Worm (Caenorhabditis elegans) whole organism, young adult: ENCODE data around the gene F01D5.10.

Experiments
- B0035.1 ChIP-seq: sonication (generic microtip); optimal IDR thresholded peaks from 2 replicates; lab custom pipeline; 2016; ENCODE audit warnings: missing genetic modification characterization, mild to moderate bottlenecking, missing compliant biosample characterization, missing genotype, missing genetic modification reagents
- B0336.3 ChIP-seq: fragments of 200-800 bp; sonication (Bioruptor generic); IDR thresholded peaks from 2 replicates; pipeline ENCODE4 v1.3.6; 2022; ENCODE audit warnings: missing genetic modification characterization, missing compliant biosample characterization
- F10E7.11 ChIP-seq: sonication (generic microtip); optimal IDR thresholded peaks from 2 replicates; lab custom pipeline; 2017; ENCODE audit warnings: mild to moderate bottlenecking, missing genetic modification characterization, moderate library complexity, missing compliant biosample characterization
- F23B12.7 ChIP-seq: sonication (generic microtip); optimal IDR thresholded peaks from 2 replicates; lab custom pipeline; 2017; ENCODE audit warnings: missing genetic modification characterization, mild to moderate bottlenecking, missing compliant biosample characterization, antibody characterized with exemption, moderate library complexity; ENCODE audit not compliant: insufficient read depth
- F39B2.1 ChIP-seq: fragments of 200-800 bp; sonication (Bioruptor generic); IDR thresholded peaks from 2 replicates; pipeline ENCODE4 v1.3.6; 2022; ENCODE audit warnings: missing genetic modification reagents, missing genetic modification characterization, missing compliant biosample characterization
- F52B5.7 ChIP-seq: sonication (generic microtip); optimal IDR thresholded peaks from 2 replicates; lab custom pipeline; 2016; ENCODE audit warnings: mild to moderate bottlenecking, missing genetic modification characterization, missing compliant biosample characterization
- K11D2.4 ChIP-seq: fragments of 200-800 bp; sonication (Bioruptor generic); IDR thresholded peaks from 2 replicates; pipeline ENCODE4 v1.3.6; 2022; ENCODE audit warnings: missing genetic modification reagents, missing genetic modification characterization, missing compliant biosample characterization
- K12H6.12 ChIP-seq: fragments of 200-800 bp; sonication (Bioruptor generic); optimal IDR thresholded peaks from 2 replicates; lab custom pipeline; 2018; ENCODE audit warnings: mild to moderate bottlenecking, missing genetic modification characterization, missing compliant biosample characterization
- T26A5.8 ChIP-seq: sonication (generic microtip); optimal IDR thresholded peaks from 2 replicates; lab custom pipeline; 2016; ENCODE audit warnings: missing genetic modification characterization, missing compliant biosample characterization
- Y53F4B.3 ChIP-seq: fragments of 200-800 bp; sonication (Bioruptor generic); IDR thresholded peaks from 2 replicates; pipeline ENCODE4 v1.3.6; 2022; ENCODE audit warnings: missing genetic modification reagents, missing genetic modification characterization, missing compliant biosample characterization
- Y53G8AR.9 ChIP-seq: fragments of 200-800 bp; sonication (Bioruptor generic); conservative IDR thresholded peaks from 2 replicates; pipeline ENCODE4 v1.3.6; 2022; ENCODE audit warnings: missing genetic modification reagents, missing genetic modification characterization, missing compliant biosample characterization
- Y56A3A.18 ChIP-seq: fragments of 200-800 bp; sonication (Bioruptor generic); IDR thresholded peaks from 2 replicates; pipeline ENCODE4 v1.3.6; 2022; ENCODE audit warnings: missing genetic modification reagents, missing genetic modification characterization, missing compliant biosample characterization
- Y95B8A.8 ChIP-seq: fragments of 200-800 bp; sonication (Bioruptor generic); IDR thresholded peaks from 2 replicates; pipeline ENCODE4 v1.3.6; 2022; ENCODE audit warnings: missing genetic modification reagents, missing genetic modification characterization, missing compliant biosample characterization
- aptf-3 ChIP-seq: fragments of 200-800 bp; sonication (Bioruptor generic); IDR thresholded peaks from 2 replicates; pipeline ENCODE4 v1.3.6; 2022; ENCODE audit warnings: missing genetic modification characterization, missing compliant biosample characterization
- athp-1 ChIP-seq: sonication (generic microtip); optimal IDR thresholded peaks from 2 replicates; lab custom pipeline; 2017; ENCODE audit warnings: mild to moderate bottlenecking, missing genetic modification characterization, missing compliant biosample characterization
- attf-5 ChIP-seq: fragments of 200-800 bp; sonication (Bioruptor generic); optimal IDR thresholded peaks from 2 replicates; lab custom pipeline; 2018; ENCODE audit warnings: mild to moderate bottlenecking, missing genetic modification characterization, missing compliant biosample characterization
- attf-6 ChIP-seq: fragments of 200-800 bp; sonication (Bioruptor generic); IDR thresholded peaks from 2 replicates; pipeline ENCODE4 v1.3.6; 2022; ENCODE audit warnings: missing genetic modification reagents, missing genetic modification characterization, missing compliant biosample characterization
- bed-1 ChIP-seq: fragments of 200-800 bp; sonication (Bioruptor generic); IDR thresholded peaks from 2 replicates; pipeline ENCODE4 v1.3.6; 2022; ENCODE audit warnings: missing genetic modification reagents, missing genetic modification characterization, missing compliant biosample characterization
- ceh-58 ChIP-seq: fragments of 200-800 bp; sonication (Bioruptor generic); IDR thresholded peaks from 2 replicates; pipeline ENCODE4 v1.3.6; 2022; ENCODE audit warnings: missing genetic modification characterization, missing compliant biosample characterization
- ceh-91 ChIP-seq: fragments of 200-800 bp; sonication (Bioruptor generic); IDR thresholded peaks from 2 replicates; pipeline ENCODE4 v1.3.6; 2022; ENCODE audit warnings: missing genetic modification reagents, missing genetic modification characterization, missing compliant biosample characterization
- die-1 ChIP-seq: sonication (generic microtip); optimal IDR thresholded peaks from 2 replicates; lab custom pipeline; 2016; ENCODE audit warnings: missing genotype, mild to moderate bottlenecking, missing genetic modification characterization, missing compliant biosample characterization
- dox-1 ChIP-seq: fragments of 200-800 bp; sonication (Bioruptor generic); IDR thresholded peaks from 2 replicates; pipeline ENCODE4 v1.3.6; 2022; ENCODE audit warnings: missing genetic modification reagents, missing genetic modification characterization, missing compliant biosample characterization
- efl-1 ChIP-seq: fragments of 150-350 bp; optimal IDR thresholded peaks from 2 replicates; lab custom pipeline; 2014; ENCODE audit warnings: missing biosample characterization, missing genetic modification reagents, missing genetic modification characterization
- egl-44 ChIP-seq: fragments of 200-800 bp; sonication (Bioruptor generic); IDR thresholded peaks from 2 replicates; pipeline ENCODE4 v1.3.6; 2022; ENCODE audit warnings: missing genetic modification reagents, missing genetic modification characterization, missing compliant biosample characterization
- hlh-12 ChIP-seq: sonication (generic microtip); optimal IDR thresholded peaks from 2 replicates; lab custom pipeline; 2016; ENCODE audit warnings: missing genetic modification characterization, missing compliant biosample characterization
- hlh-26 ChIP-seq: fragments of 200-800 bp; sonication (Bioruptor generic); conservative IDR thresholded peaks from 2 replicates; pipeline ENCODE4 v1.3.6; 2022; ENCODE audit warnings: missing genetic modification reagents, missing genetic modification characterization, missing compliant biosample characterization
- hmg-1.2 ChIP-seq: fragments of 200-800 bp; sonication (Bioruptor generic); IDR thresholded peaks from 2 replicates; pipeline ENCODE4 v1.3.6; 2022; ENCODE audit warnings: missing genetic modification reagents, missing genetic modification characterization, missing compliant biosample characterization
- hsf-1 ChIP-seq: fragments of 200-800 bp; sonication (Bioruptor generic); IDR thresholded peaks from 2 replicates; pipeline ENCODE4 v1.3.6; 2022; ENCODE audit warnings: missing genetic modification reagents, missing genetic modification characterization, missing compliant biosample characterization
- lag-1 ChIP-seq: fragments of 200-800 bp; sonication (Bioruptor generic); IDR thresholded peaks from 2 replicates; pipeline ENCODE4 v1.3.6; 2022; ENCODE audit warnings: missing genetic modification reagents, missing genetic modification characterization, missing compliant biosample characterization
- lir-1 ChIP-seq: fragments of 200-800 bp; sonication (Bioruptor generic); conservative IDR thresholded peaks from 2 replicates; pipeline ENCODE4 v1.3.6; 2022; ENCODE audit warnings: missing genetic modification reagents, missing genetic modification characterization, missing compliant biosample characterization
- lsy-27 ChIP-seq: sonication (generic microtip); optimal IDR thresholded peaks from 2 replicates; lab custom pipeline; 2017; ENCODE audit warnings: missing genetic modification characterization, mild to moderate bottlenecking, missing compliant biosample characterization, antibody characterized with exemption, missing genotype, borderline replicate concordance; ENCODE audit not compliant: insufficient read depth
- madf-10 ChIP-seq: sonication (generic microtip); optimal IDR thresholded peaks from 2 replicates; lab custom pipeline; 2016; ENCODE audit warnings: mild to moderate bottlenecking, missing genetic modification characterization, missing compliant biosample characterization
- nfya-1 ChIP-seq: sonication (generic microtip); optimal IDR thresholded peaks from 2 replicates; lab custom pipeline; 2017; ENCODE audit warnings: antibody characterized with exemption, missing compliant biosample characterization, missing genetic modification characterization, borderline replicate concordance; ENCODE audit not compliant: insufficient read depth
- nfyb-1 ChIP-seq: fragments of 200-800 bp; sonication (Bioruptor generic); IDR thresholded peaks from 2 replicates; pipeline ENCODE4 v1.3.6; 2022; ENCODE audit warnings: missing genetic modification reagents, missing genetic modification characterization, missing compliant biosample characterization
- rcor-1 ChIP-seq: fragments of 200-800 bp; sonication (Bioruptor generic); IDR thresholded peaks from 2 replicates; pipeline ENCODE4 v1.3.6; 2022; ENCODE audit warnings: missing genetic modification reagents, missing genetic modification characterization, missing compliant biosample characterization
- repo-1 ChIP-seq: sonication (generic microtip); optimal IDR thresholded peaks from 2 replicates; lab custom pipeline; 2017; ENCODE audit warnings: mild to moderate bottlenecking, missing genetic modification characterization, missing compliant biosample characterization
- sdz-38 ChIP-seq: sonication (generic microtip); optimal IDR thresholded peaks from 2 replicates; lab custom pipeline; 2016; ENCODE audit warnings: missing genotype, missing genetic modification characterization, missing compliant biosample characterization
- snpc-1.1 ChIP-seq: sonication (generic microtip); optimal IDR thresholded peaks from 2 replicates; lab custom pipeline; 2017; ENCODE audit warnings: missing genetic modification characterization, mild to moderate bottlenecking, missing compliant biosample characterization, antibody characterized with exemption, moderate library complexity, missing genotype, missing genetic modification reagents; ENCODE audit not compliant: insufficient read depth
- snpc-1.3 ChIP-seq: sonication (generic microtip); optimal IDR thresholded peaks from 2 replicates; lab custom pipeline; 2017; ENCODE audit warnings: missing genetic modification characterization, mild to moderate bottlenecking, missing compliant biosample characterization, antibody characterized with exemption, moderate library complexity, missing genotype, missing genetic modification reagents; ENCODE audit not compliant: insufficient read depth
- snpc-3.4 ChIP-seq: sonication (generic microtip); optimal IDR thresholded peaks from 2 replicates; lab custom pipeline; 2017; ENCODE audit warnings: missing genetic modification characterization, mild to moderate bottlenecking, missing compliant biosample characterization, antibody characterized with exemption, moderate library complexity, missing genotype, missing genetic modification reagents
- somi-1 ChIP-seq: fragments of 200-800 bp; sonication (Bioruptor generic); optimal IDR thresholded peaks from 2 replicates; lab custom pipeline; 2018; ENCODE audit warnings: mild to moderate bottlenecking, missing genetic modification characterization, missing compliant biosample characterization
- tbp1 ChIP-seq: fragments of 200-800 bp; sonication (Bioruptor generic); optimal IDR thresholded peaks from 2 replicates; lab custom pipeline; 2018; ENCODE audit warnings: mild to moderate bottlenecking, missing genetic modification characterization, missing compliant biosample characterization
- tbx-9 ChIP-seq: sonication (generic microtip); optimal IDR thresholded peaks from 2 replicates; lab custom pipeline; 2016; ENCODE audit warnings: borderline replicate concordance, missing genetic modification characterization, inconsistent platforms, missing compliant biosample characterization
- tlf-1 ChIP-seq: fragments of 200-800 bp; sonication (Bioruptor generic); optimal IDR thresholded peaks from 2 replicates; lab custom pipeline; 2018; ENCODE audit warnings: mild to moderate bottlenecking, missing genetic modification characterization, missing compliant biosample characterization
- zfh-2 ChIP-seq: fragments of 200-800 bp; sonication (Bioruptor generic); conservative IDR thresholded peaks from 2 replicates; pipeline ENCODE4 v1.3.6; 2022; ENCODE audit warnings: missing genetic modification reagents, missing genetic modification characterization, missing compliant biosample characterization
- ztf-18 ChIP-seq: sonication (generic microtip); optimal IDR thresholded peaks from 2 replicates; lab custom pipeline; 2016; ENCODE audit warnings: missing genotype, mild to moderate bottlenecking, missing genetic modification characterization, missing compliant biosample characterization
- ztf-3 ChIP-seq: fragments of 200-800 bp; sonication (Bioruptor generic); optimal IDR thresholded peaks from 2 replicates; lab custom pipeline; 2018; ENCODE audit warnings: mild to moderate bottlenecking, missing genetic modification characterization, missing compliant biosample characterization

The F01D5.10 gene

ce11 chrII:14040204-14040842, 19.2 kb upstream of the F01D5.10 start (continued):
- TF ChIP-seq nfya-1, result no peak
- no peak for TF ChIP-seq attf-6
- peak; percentile 84 for TF ChIP-seq dox-1 (GFP tag; lab: Robert Waterston, UW)
- TF ChIP-seq Y53G8AR.9 (GFP tag; lab: Robert Waterston, UW), result peak; percentile 71
- peak; percentile 92 for TF ChIP-seq somi-1
- peak; percentile 37 for TF ChIP-seq repo-1 (tag; lab: Kevin White, UChicago)
- peak; percentile 92 for TF ChIP-seq hmg-1.2 (GFP tag; lab: Robert Waterston, UW)
- peak; percentile 99 for TF ChIP-seq zfh-2
- 0 out of 2 replicates have a peak, but pooled peaks have one; percentile 22 for TF ChIP-seq hsf-1 (GFP tag; lab: Robert Waterston, UW)
- TF ChIP-seq attf-5 (GFP tag; lab: Kevin White, UChicago), result peak; percentile 94
- peak; percentile 70 for TF ChIP-seq ztf-18
- no peak for TF ChIP-seq Y95B8A.8
- 0 out of 2 replicates have a peak, but pooled peaks have one; percentile 9 for TF ChIP-seq rcor-1 (GFP tag; lab: Robert Waterston, UW)
- no peak for TF ChIP-seq Y56A3A.18
- peak; percentile 53; the same call in 1 of the 2 replicates for TF ChIP-seq lir-1 (GFP tag; lab: Robert Waterston, UW)
- no peak for TF ChIP-seq efl-1 (GFP tag; lab: Kevin White, UChicago)
- TF ChIP-seq B0035.1 (tag; lab: Kevin White, UChicago), result peak; percentile 80
- peak; percentile 94 for TF ChIP-seq madf-10 (tag; lab: Kevin White, UChicago)
- no peak for TF ChIP-seq T26A5.8 (tag; lab: Kevin White, UChicago)
- no peak for TF ChIP-seq ztf-3 (GFP tag; lab: Kevin White, UChicago)
- no peak for TF ChIP-seq lsy-27 (tag; lab: Kevin White, UChicago)
- TF ChIP-seq sdz-38 (tag; lab: Kevin White, UChicago), result no peak
- peak; percentile 57 for TF ChIP-seq die-1 (tag; lab: Kevin White, UChicago)
- no peak for TF ChIP-seq ceh-91 (GFP tag; lab: Robert Waterston, UW)
- TF ChIP-seq snpc-1.3 (tag; lab: Kevin White, UChicago), result no peak
- peak; percentile 20 for TF ChIP-seq F23B12.7 (tag; lab: Kevin White, UChicago)
- TF ChIP-seq F10E7.11 (tag; lab: Kevin White, UChicago), result no peak
- TF ChIP-seq K12H6.12 (tag; lab: Kevin White, UChicago), result peak; percentile 96
- 0 out of 2 replicates have a peak, but pooled peaks have one; percentile 76 for TF ChIP-seq egl-44
- peak; percentile 87 for TF ChIP-seq nfyb-1 (GFP tag; lab: Robert Waterston, UW)
- TF ChIP-seq athp-1 (tag; lab: Kevin White, UChicago), result peak; percentile 17
- no peak for TF ChIP-seq snpc-3.4
- no peak for TF ChIP-seq ceh-58 (GFP tag; lab: Robert Waterston, UW)
- TF ChIP-seq aptf-3 (GFP tag; lab: Robert Waterston, UW), result no peak
- peak; percentile 95 for TF ChIP-seq B0336.3 (GFP tag; lab: Robert Waterston, UW)
- no peak for TF ChIP-seq tbx-9 (tag; lab: Kevin White, UChicago)
- 0 out of 2 replicates have a peak, but pooled peaks have one; percentile 7 for TF ChIP-seq bed-1 (GFP tag; lab: Robert Waterston, UW)
- TF ChIP-seq tbp1 (GFP tag; lab: Kevin White, UChicago), result peak; percentile 59
- no peak for TF ChIP-seq snpc-1.1 (tag; lab: Kevin White, UChicago)
- TF ChIP-seq K11D2.4 (GFP tag; lab: Robert Waterston, UW), result peak; percentile 94
- TF ChIP-seq tlf-1, result peak; percentile 14
- TF ChIP-seq Y53F4B.3 (GFP tag; lab: Robert Waterston, UW), result no peak
- no peak for TF ChIP-seq hlh-12 (tag; lab: Kevin White, UChicago)
- TF ChIP-seq lag-1 (GFP tag; lab: Robert Waterston, UW), result 0 out of 2 replicates have a peak, but pooled peaks have one; percentile 58
- TF ChIP-seq F39B2.1 (GFP tag; lab: Robert Waterston, UW), result no peak
- TF ChIP-seq F52B5.7, result no peak
- TF ChIP-seq hlh-26 (GFP tag; lab: Robert Waterston, UW), result no peak
